Fruit fly (Drosophila melanogaster): ENCODE data around the gene Gas41.

Gene Gas41

dm6 chr2L:6950096-6950495, at the start of gene Gas41, which contains the start of gene SA1:
TSS of gene Gas41 (minus strand) at chr2L:6950207.
TSS of gene SA1 (plus strand) at chr2L:6950421.
- peak; percentile 75 for TF ChIP-seq CG15336 (GFP tag; IDR thresholded peaks at IDR 0.05)
- no peak for TF ChIP-seq CG8632 (GFP tag; optimal IDR thresholded peaks at IDR 0.05)
- peak; percentile 80; the same call in 2 of the 3 replicates for TF ChIP-seq eg (GFP tag; IDR thresholded peaks at IDR 0.05)
- TF ChIP-seq Eip93F (GFP tag; optimal IDR thresholded peaks at IDR 0.05), result peak; percentile 65
- no peak for TF ChIP-seq fd85E (GFP tag; optimal IDR thresholded peaks at IDR 0.05)
- TF ChIP-seq dsx (GFP tag; optimal IDR thresholded peaks at IDR 0.05; ENCODE audit: poor library complexity, severe bottlenecking), result no peak
- no peak for TF ChIP-seq CG6163 (GFP tag; IDR thresholded peaks at IDR 0.05)
- no peak for TF ChIP-seq Met (GFP tag; optimal IDR thresholded peaks at IDR 0.05)
- no peak for TF ChIP-seq Smox (GFP tag; optimal IDR thresholded peaks at IDR 0.05)
- TF ChIP-seq CG11294 (GFP tag; IDR thresholded peaks at IDR 0.05), result peak; percentile 69; the same call in 1 of the 2 replicates
- TF ChIP-seq Sox102F (GFP tag; optimal IDR thresholded peaks at IDR 0.05), result no peak
- peak; percentile 27 for TF ChIP-seq CG6792 (GFP tag; optimal IDR thresholded peaks at IDR 0.05)
- peak; percentile 41 for TF ChIP-seq Sox15 (GFP tag; optimal IDR thresholded peaks at IDR 0.05)
- no peak for TF ChIP-seq Lpt (GFP tag; optimal IDR thresholded peaks at IDR 0.05)
- no peak for TF ChIP-seq Blimp-1 (GFP tag; optimal IDR thresholded peaks at IDR 0.05)
- no peak for TF ChIP-seq net (GFP tag; optimal IDR thresholded peaks at IDR 0.05)
- no peak for TF ChIP-seq svp (GFP tag)
- peak; percentile 89 for TF ChIP-seq CG10631 (GFP tag; optimal IDR thresholded peaks at IDR 0.05)
- no peak for TF ChIP-seq Sox14 (GFP tag; optimal IDR thresholded peaks at IDR 0.05)
- peak; percentile 57 for TF ChIP-seq fd59A (GFP tag; optimal IDR thresholded peaks at IDR 0.05)
- TF ChIP-seq Eip75B (GFP tag; optimal IDR thresholded peaks at IDR 0.05), result no peak
- peak; percentile 80 for TF ChIP-seq Gug (GFP tag; IDR thresholded peaks at IDR 0.05)
- TF ChIP-seq lz (GFP tag; optimal IDR thresholded peaks at IDR 0.05), result peak; percentile 78
- no peak for TF ChIP-seq ss (GFP tag; optimal IDR thresholded peaks at IDR 0.05)
- no peak for TF ChIP-seq CG6854 (GFP tag; optimal IDR thresholded peaks at IDR 0.05)
- TF ChIP-seq pdm3 (GFP tag; optimal IDR thresholded peaks at IDR 0.05), result no peak
- no peak for TF ChIP-seq cyc (GFP tag; optimal IDR thresholded peaks at IDR 0.05)
- no peak for TF ChIP-seq achi (GFP tag; optimal IDR thresholded peaks at IDR 0.05)
- no peak for TF ChIP-seq CG8319 (GFP tag; optimal IDR thresholded peaks at IDR 0.05)
- TF ChIP-seq CG32006 (GFP tag; optimal IDR thresholded peaks at IDR 0.05), result no peak
- TF ChIP-seq OdsH (GFP tag; optimal IDR thresholded peaks at IDR 0.05), result peak; percentile 92
- TF ChIP-seq Eip78C (GFP tag), result no peak
- TF ChIP-seq CG1621 (tag; optimal IDR thresholded peaks at IDR 0.05), result peak; percentile 32
- TF ChIP-seq Hr4 (GFP tag; optimal IDR thresholded peaks at IDR 0.05), result no peak
- TF ChIP-seq CG10669 (GFP tag; optimal IDR thresholded peaks at IDR 0.05), result no peak
- no peak for TF ChIP-seq Hr39 (GFP tag; optimal IDR thresholded peaks at IDR 0.05)
- TF ChIP-seq Ets96B (tag; optimal IDR thresholded peaks at IDR 0.05), result no peak
- no peak for TF ChIP-seq CG7368 (GFP tag; optimal IDR thresholded peaks at IDR 0.05)
- peak; percentile 87 for TF ChIP-seq esn (GFP tag; optimal IDR thresholded peaks at IDR 0.05)
- peak; percentile 90 for TF ChIP-seq CG3032 (tag; optimal IDR thresholded peaks at IDR 0.05)
- TF ChIP-seq CG3919 (GFP tag; optimal IDR thresholded peaks at IDR 0.05), result no peak
- TF ChIP-seq topi (GFP tag; optimal IDR thresholded peaks at IDR 0.05), result no peak
- TF ChIP-seq CG6808 (GFP tag; optimal IDR thresholded peaks at IDR 0.05), result no peak
- no peak for TF ChIP-seq CG16779 (tag; optimal IDR thresholded peaks at IDR 0.05)
- TF ChIP-seq dac (GFP tag; optimal IDR thresholded peaks at IDR 0.05), result no peak
- peak; percentile 29 for TF ChIP-seq CG31627 (GFP tag; optimal IDR thresholded peaks at IDR 0.05)
- peak; percentile 29 for TF ChIP-seq CG11762 (GFP tag; optimal IDR thresholded peaks at IDR 0.05; ENCODE audit: insufficient read depth)
- no peak for TF ChIP-seq CG6276 (GFP tag; optimal IDR thresholded peaks at IDR 0.05)
- peak in 1 of 2 experiments; percentile 13 for TF ChIP-seq salr (GFP tag; optimal IDR thresholded peaks at IDR 0.05)
- TF ChIP-seq fkh (GFP tag; optimal IDR thresholded peaks at IDR 0.05), result no peak
- TF ChIP-seq CG4318 (GFP tag; optimal IDR thresholded peaks at IDR 0.05), result no peak
- TF ChIP-seq spab (GFP tag; optimal IDR thresholded peaks at IDR 0.05), result no peak
- no peak for TF ChIP-seq Ets21C (GFP tag; optimal IDR thresholded peaks at IDR 0.05)
